Worm (Caenorhabditis elegans) whole organism, young adult: ENCODE measurements around the gene T05H4.3.

Source experiments
- B0261.1 ChIP-seq: sonication (generic microtip); optimal IDR thresholded peaks from 2 replicates; lab custom pipeline; 2016; ENCODE audit warnings: mild to moderate bottlenecking, missing genetic modification characterization, moderate library complexity, missing compliant biosample characterization
- C06A6.2 ChIP-seq: fragments of 200-800 bp; sonication (Bioruptor generic); conservative IDR thresholded peaks from 2 replicates; pipeline ENCODE4 v1.3.6; 2022; ENCODE audit warnings: missing genetic modification characterization, missing compliant biosample characterization
- F10E7.11 ChIP-seq: sonication (generic microtip); optimal IDR thresholded peaks from 2 replicates; lab custom pipeline; 2017; ENCODE audit warnings: mild to moderate bottlenecking, missing genetic modification characterization, moderate library complexity, missing compliant biosample characterization
- F22D6.2 ChIP-seq: sonication (generic microtip); optimal IDR thresholded peaks from 2 replicates; lab custom pipeline; 2016; ENCODE audit warnings: mild to moderate bottlenecking, missing genetic modification characterization, missing compliant biosample characterization
- F49E8.2 ChIP-seq: sonication (generic microtip); optimal IDR thresholded peaks from 3 replicates; lab custom pipeline; 2017; ENCODE audit warnings: missing genetic modification characterization, mild to moderate bottlenecking, missing compliant biosample characterization, antibody characterized with exemption, moderate library complexity; ENCODE audit not compliant: insufficient read depth
- F55B11.4 ChIP-seq: sonication (generic microtip); optimal IDR thresholded peaks from 2 replicates; lab custom pipeline; 2016; ENCODE audit warnings: missing compliant biosample characterization, missing genetic modification characterization, borderline replicate concordance; ENCODE audit not compliant: insufficient read depth
- Y56A3A.18 ChIP-seq: fragments of 200-800 bp; sonication (Bioruptor generic); IDR thresholded peaks from 2 replicates; pipeline ENCODE4 v1.3.6; 2022; ENCODE audit warnings: missing genetic modification reagents, missing genetic modification characterization, missing compliant biosample characterization
- ama-1 ChIP-seq, 3 experiments: fragments of 150-350 bp in 1 of 3; sonication (generic microtip) in 2 of 3; optimal IDR thresholded peaks; 2 replicates each; lab custom pipeline; 2014 to 2018; ENCODE audit warnings: missing biosample characterization in 2 of 3, missing genetic modification characterization in 2 of 3, missing genetic modification reagents in 2 of 3
- aptf-2 ChIP-seq: fragments of 200-800 bp; sonication (Bioruptor generic); conservative IDR thresholded peaks from 2 replicates; pipeline ENCODE4 v1.3.6; 2022; ENCODE audit warnings: missing genetic modification reagents, missing genetic modification characterization, missing compliant biosample characterization
- atf-7 ChIP-seq: sonication (generic microtip); optimal IDR thresholded peaks from 2 replicates; lab custom pipeline; 2017; ENCODE audit warnings: mild to moderate bottlenecking, missing genetic modification characterization, missing compliant biosample characterization
- attf-5 ChIP-seq: fragments of 200-800 bp; sonication (Bioruptor generic); optimal IDR thresholded peaks from 2 replicates; lab custom pipeline; 2018; ENCODE audit warnings: mild to moderate bottlenecking, missing genetic modification characterization, missing compliant biosample characterization
- attf-6 ChIP-seq: fragments of 200-800 bp; sonication (Bioruptor generic); IDR thresholded peaks from 2 replicates; pipeline ENCODE4 v1.3.6; 2022; ENCODE audit warnings: missing genetic modification reagents, missing genetic modification characterization, missing compliant biosample characterization
- bed-1 ChIP-seq: fragments of 200-800 bp; sonication (Bioruptor generic); IDR thresholded peaks from 2 replicates; pipeline ENCODE4 v1.3.6; 2022; ENCODE audit warnings: missing genetic modification reagents, missing genetic modification characterization, missing compliant biosample characterization
- ccch-3 ChIP-seq: fragments of 200-800 bp; sonication (Bioruptor generic); optimal IDR thresholded peaks from 2 replicates; lab custom pipeline; 2018; ENCODE audit warnings: mild to moderate bottlenecking, missing genetic modification characterization, missing compliant biosample characterization
- ceh-40 ChIP-seq: fragments of 200-800 bp; sonication (Bioruptor generic); IDR thresholded peaks from 2 replicates; pipeline ENCODE4 v1.3.6; 2022; ENCODE audit warnings: missing genetic modification characterization, missing compliant biosample characterization
- chd-7 ChIP-seq: sonication (generic microtip); optimal IDR thresholded peaks from 2 replicates; lab custom pipeline; 2016; ENCODE audit warnings: mild to moderate bottlenecking, missing genetic modification characterization, moderate library complexity, missing compliant biosample characterization
- die-1 ChIP-seq: sonication (generic microtip); optimal IDR thresholded peaks from 2 replicates; lab custom pipeline; 2016; ENCODE audit warnings: missing genotype, mild to moderate bottlenecking, missing genetic modification characterization, missing compliant biosample characterization
- dox-1 ChIP-seq: fragments of 200-800 bp; sonication (Bioruptor generic); IDR thresholded peaks from 2 replicates; pipeline ENCODE4 v1.3.6; 2022; ENCODE audit warnings: missing genetic modification reagents, missing genetic modification characterization, missing compliant biosample characterization
- egl-44 ChIP-seq: fragments of 200-800 bp; sonication (Bioruptor generic); IDR thresholded peaks from 2 replicates; pipeline ENCODE4 v1.3.6; 2022; ENCODE audit warnings: missing genetic modification reagents, missing genetic modification characterization, missing compliant biosample characterization
- ets-4 ChIP-seq: fragments of 200-800 bp; sonication (Bioruptor generic); optimal IDR thresholded peaks from 2 replicates; lab custom pipeline; 2018; ENCODE audit warnings: mild to moderate bottlenecking, missing genetic modification characterization, missing compliant biosample characterization
- hlh-12 ChIP-seq: sonication (generic microtip); optimal IDR thresholded peaks from 2 replicates; lab custom pipeline; 2016; ENCODE audit warnings: missing genetic modification characterization, missing compliant biosample characterization
- hmg-1.2 ChIP-seq: fragments of 200-800 bp; sonication (Bioruptor generic); IDR thresholded peaks from 2 replicates; pipeline ENCODE4 v1.3.6; 2022; ENCODE audit warnings: missing genetic modification reagents, missing genetic modification characterization, missing compliant biosample characterization
- let-607 ChIP-seq, 2 experiments: fragments of 200-800 bp in 1 of 2; sonication (Bioruptor generic) in 1 of 2; sonication (generic microtip) in 1 of 2; optimal IDR thresholded peaks; 2 replicates each; lab custom pipeline; 2016 to 2018; ENCODE audit warnings: mild to moderate bottlenecking in 2 of 2, missing compliant biosample characterization in 2 of 2, missing genetic modification characterization in 2 of 2, moderate library complexity in 2 of 2, missing genotype in 1 of 2
- lin-54 ChIP-seq: fragments of 200-800 bp; sonication (Bioruptor generic); optimal IDR thresholded peaks from 2 replicates; lab custom pipeline; 2018; ENCODE audit warnings: mild to moderate bottlenecking, missing genetic modification characterization, missing compliant biosample characterization
- madf-10 ChIP-seq: sonication (generic microtip); optimal IDR thresholded peaks from 2 replicates; lab custom pipeline; 2016; ENCODE audit warnings: mild to moderate bottlenecking, missing genetic modification characterization, missing compliant biosample characterization
- nhr-80 ChIP-seq: sonication (generic microtip); optimal IDR thresholded peaks from 2 replicates; lab custom pipeline; 2016; ENCODE audit warnings: missing genetic modification characterization, missing compliant biosample characterization
- repo-1 ChIP-seq: sonication (generic microtip); optimal IDR thresholded peaks from 2 replicates; lab custom pipeline; 2017; ENCODE audit warnings: mild to moderate bottlenecking, missing genetic modification characterization, missing compliant biosample characterization
- unc-130 ChIP-seq: sonication (generic microtip); optimal IDR thresholded peaks from 2 replicates; lab custom pipeline; 2016; ENCODE audit warnings: missing genetic modification reagents, missing genetic modification characterization, missing compliant biosample characterization
- xnd-1 ChIP-seq: sonication (generic microtip); optimal IDR thresholded peaks from 2 replicates; lab custom pipeline; 2016; ENCODE audit warnings: missing genotype, missing genetic modification reagents, missing genetic modification characterization, missing compliant biosample characterization
- ztf-22 ChIP-seq: fragments of 200-800 bp; sonication (Bioruptor generic); optimal IDR thresholded peaks from 2 replicates; lab custom pipeline; 2018; ENCODE audit warnings: mild to moderate bottlenecking, missing genetic modification characterization, moderate library complexity, missing compliant biosample characterization

T05H4.3 gene

DNA sequence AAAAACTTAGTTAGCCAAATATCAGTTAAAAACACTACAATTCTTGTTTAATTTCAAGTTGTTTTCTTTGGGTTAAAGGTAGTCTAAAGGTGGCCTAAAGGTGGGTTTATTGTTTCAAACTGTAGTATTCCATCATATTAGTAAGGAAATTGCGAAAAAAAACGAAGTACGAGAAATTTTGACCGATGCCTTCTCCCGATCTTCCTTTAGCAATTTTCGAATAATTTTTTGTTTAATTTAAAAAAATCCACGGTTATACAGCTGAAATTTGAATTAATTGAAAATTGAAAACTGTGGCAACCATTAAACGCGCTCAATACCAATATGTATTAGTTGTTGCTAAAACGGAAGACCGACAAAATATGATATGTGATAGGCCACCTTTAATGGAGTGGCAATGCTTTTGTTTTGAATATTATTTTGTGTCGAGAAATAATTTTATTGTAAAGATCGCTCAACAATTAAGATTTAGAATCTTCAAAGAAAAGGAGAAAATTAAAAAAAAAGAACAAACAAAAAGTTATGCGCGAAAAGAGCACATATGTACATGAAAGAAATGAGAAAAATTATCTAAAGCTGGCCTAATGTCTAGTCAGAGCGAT is 41.1 kb upstream of the T05H4.3 start (continued):
- TF ChIP-seq ama-1 (optimal IDR thresholded peaks at IDR 0.05; lab: Kevin White, UChicago) (no peak), ama-1 (GFP tag; optimal IDR thresholded peaks at IDR 0.05; lab: Kevin White, UChicago) (no peak), hmg-1.2 (GFP tag; lab: Robert Waterston, UW) (0 out of 2 replicates have a peak, but pooled peaks have one; percentile 17), B0261.1 (tag; lab: Kevin White, UChicago) (no peak), lin-54 (GFP tag; lab: Kevin White, UChicago) (peak; percentile 12)
- TF ChIP-seq, all 124 proteins: peak for 11

DNA sequence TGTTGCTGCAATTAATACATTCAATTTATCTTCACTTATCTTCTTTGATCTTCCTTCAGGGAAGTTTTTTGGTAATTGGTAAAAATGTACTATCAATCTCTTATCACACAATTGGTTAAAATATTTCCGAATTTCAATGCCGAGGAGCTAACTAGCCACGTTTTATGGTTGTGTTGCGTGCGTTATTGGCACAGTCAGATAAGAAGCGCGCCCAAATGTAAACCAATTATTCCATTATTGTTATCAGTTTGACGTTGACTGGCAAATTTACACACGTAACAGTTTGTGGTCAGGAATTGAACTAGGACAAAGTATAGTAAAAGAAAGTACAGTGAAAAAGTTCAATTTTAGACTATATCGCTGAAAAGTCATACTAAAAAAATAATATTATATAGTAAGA is 34.5 kb upstream of the T05H4.3 start:
- TF ChIP-seq F55B11.4 (tag; lab: Kevin White, UChicago): no peak
- TF ChIP-seq hlh-12: no peak
- TF ChIP-seq unc-130 (GFP tag; lab: Kevin White, UChicago): no peak
- TF ChIP-seq xnd-1 (tag; lab: Kevin White, UChicago): no peak
- TF ChIP-seq bed-1 (GFP tag; lab: Robert Waterston, UW): no peak
- TF ChIP-seq ccch-3 (GFP tag; lab: Kevin White, UChicago): no peak
- TF ChIP-seq nhr-80 (tag; lab: Kevin White, UChicago): peak; percentile 41

DNA sequence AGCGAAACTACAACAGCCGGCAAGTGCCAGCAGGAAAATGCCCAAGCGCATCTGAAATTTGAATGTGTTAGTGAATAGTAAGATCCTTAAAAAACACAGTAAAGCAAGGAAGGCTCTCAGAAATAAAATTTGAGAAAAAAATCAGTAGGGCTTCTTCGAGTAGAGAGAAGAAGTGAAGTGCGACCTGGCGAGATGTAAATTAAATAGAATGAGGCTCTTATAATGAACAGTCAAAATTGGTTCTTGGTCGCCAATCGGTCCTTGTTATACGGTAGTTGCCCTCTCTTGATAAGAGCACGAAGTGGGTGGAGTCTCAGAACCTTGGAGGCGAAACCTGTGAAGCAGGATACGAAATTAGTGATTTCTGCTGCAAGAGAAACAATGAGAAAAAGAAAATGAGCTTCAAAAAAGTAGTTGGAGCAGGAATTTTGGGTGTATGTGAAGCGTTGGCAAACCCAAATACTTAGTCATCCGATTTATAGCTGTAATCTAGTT is 33.4 kb upstream of the T05H4.3 start, which contains the start of gene bcf-1:
Gene bcf-1 (minus strand): TSS at position 51 of the 495 bp plus-strand sequence.
- TF ChIP-seq nhr-80 (tag; lab: Kevin White, UChicago) (peak; percentile 70), attf-5 (GFP tag; lab: Kevin White, UChicago) (no peak)

- TF ChIP-seq ceh-40 (no peak), nhr-80 (tag; lab: Kevin White, UChicago) (peak; percentile 74), Y56A3A.18 (GFP tag; lab: Robert Waterston, UW) (no peak), atf-7 (tag; lab: Kevin White, UChicago) (peak; percentile 45)
- TF ChIP-seq, all 124 proteins: peak for 2
These were observed 31.0 kb upstream of the T05H4.3 start for ce11 chrV:6411161-6411560.

ce11 chrV:6413057-6413456 is 29.1 kb upstream of the T05H4.3 start:
- TF ChIP-seq chd-7 (tag; lab: Kevin White, UChicago): peak; percentile 14
- no peak for TF ChIP-seq attf-6
- no peak for TF ChIP-seq F10E7.11 (tag; lab: Kevin White, UChicago)
- peak; percentile 69 for TF ChIP-seq atf-7 (tag; lab: Kevin White, UChicago)
- no peak for TF ChIP-seq die-1
- no peak for TF ChIP-seq F49E8.2
- peak; percentile 51; the same call in 1 of the 2 replicates for TF ChIP-seq dox-1
- no peak for TF ChIP-seq madf-10 (tag; lab: Kevin White, UChicago)
- TF ChIP-seq C06A6.2 (GFP tag; lab: Robert Waterston, UW): no peak
- peak; percentile 96 for TF ChIP-seq nhr-80 (tag; lab: Kevin White, UChicago)
- no peak for TF ChIP-seq aptf-2 (GFP tag; lab: Robert Waterston, UW)
- no peak for TF ChIP-seq repo-1 (tag; lab: Kevin White, UChicago)
- TF ChIP-seq F22D6.2 (tag; lab: Kevin White, UChicago): no peak
- peak; percentile 46; the same call in 1 of the 2 replicates for TF ChIP-seq egl-44
- peak; percentile 78 to 82 for TF ChIP-seq let-607 (tag; optimal IDR thresholded peaks at IDR 0.05; lab: Kevin White, UChicago)
- peak; percentile 51 for TF ChIP-seq ztf-22 (GFP tag; lab: Kevin White, UChicago)
- TF ChIP-seq ets-4 (GFP tag; lab: Kevin White, UChicago): peak; percentile 94
